Fruit fly (Drosophila melanogaster) whole organism, pupa: ENCODE measurements around the gene CG2147.

Source experiments
- CG10348 ChIP-seq: fragments of 200-800 bp; sonication (Bioruptor generic); IDR thresholded peaks from 2 replicates; pipeline ENCODE4 v1.3.6; 2022; ENCODE audit warnings: missing biosample characterization, missing genetic modification characterization
- D1 ChIP-seq: fragments of 200-800 bp; sonication (Bioruptor generic); optimal IDR thresholded peaks from 2 replicates; lab custom pipeline; 2018; ENCODE audit warnings: missing biosample characterization, mild to moderate bottlenecking, missing genetic modification characterization, moderate library complexity
- Pif1B ChIP-seq: fragments of 200-800 bp; sonication (Bioruptor generic); optimal IDR thresholded peaks from 3 replicates; lab custom pipeline; 2016; ENCODE audit warnings: missing biosample characterization, missing genetic modification characterization
- Snoo ChIP-seq: fragments of 200-800 bp; sonication (Bioruptor generic); optimal IDR thresholded peaks from 3 replicates; lab custom pipeline; 2017; ENCODE audit warnings: missing biosample characterization, mild to moderate bottlenecking, missing genetic modification characterization, inconsistent platforms

DNA sequence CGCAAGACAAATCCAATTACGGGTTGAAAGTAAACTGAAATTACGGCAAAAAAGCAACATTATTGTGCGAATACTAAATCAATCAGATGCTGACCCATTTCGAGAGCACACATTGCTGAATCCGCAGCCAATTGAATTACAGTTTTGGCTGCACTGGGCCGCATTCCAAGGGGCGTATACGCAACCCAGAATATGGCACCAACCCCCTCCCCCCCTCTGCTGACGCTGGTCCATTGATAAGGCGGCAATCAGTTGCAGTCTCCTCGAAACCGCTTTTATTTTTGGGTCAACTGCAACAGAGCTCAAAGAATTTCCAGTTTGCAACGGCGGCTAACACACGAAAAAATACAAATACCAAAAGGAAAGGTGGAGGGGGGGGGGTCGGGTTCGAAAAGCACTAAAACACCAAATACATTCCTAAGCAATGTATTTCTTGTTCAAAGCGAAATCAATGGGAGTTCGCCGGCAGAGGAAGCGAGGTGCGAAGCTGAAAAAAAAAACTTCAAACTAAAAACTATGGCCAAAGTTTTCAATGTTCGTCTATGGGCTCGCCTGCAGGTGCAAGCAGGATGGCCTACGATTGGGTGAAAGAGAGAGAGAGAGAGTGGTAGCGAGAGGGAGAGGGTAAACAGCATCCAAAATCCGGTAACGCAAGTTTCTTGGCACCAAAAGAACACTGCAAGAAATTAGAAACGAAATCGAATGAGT, 44.9 kb upstream of the CG2147 start:
- TF ChIP-seq Pif1B (no peak), D1 (tag; lab: Kevin White, UChicago) (no peak), CG10348 (GFP tag; lab: Robert Waterston, UW) (no peak), Snoo (tag; lab: Kevin White, UChicago) (no peak)
